Fruit fly (Drosophila melanogaster) whole organism, prepupa: ENCODE measurements around the gene Iyd.

ENCODE experiments used
- Blimp-1 ChIP-seq: fragments of 200-800 bp; sonication (Bioruptor generic); optimal IDR thresholded peaks from 3 replicates; lab custom pipeline; 2017; ENCODE audit warnings: missing biosample characterization, missing genetic modification characterization, mild to moderate bottlenecking, moderate library complexity, missing genetic modification reagents
- CG10631 ChIP-seq: fragments of 200-800 bp; sonication (Bioruptor generic); optimal IDR thresholded peaks from 2 replicates; lab custom pipeline; 2016; ENCODE audit warnings: missing biosample characterization, missing genetic modification characterization
- CG10669 ChIP-seq: fragments of 200-800 bp; sonication (Bioruptor generic); optimal IDR thresholded peaks from 3 replicates; lab custom pipeline; 2018; ENCODE audit warnings: missing biosample characterization, mild to moderate bottlenecking, missing genetic modification characterization, moderate library complexity
- CG11762 ChIP-seq: fragments of 200-800 bp; sonication (Bioruptor generic); optimal IDR thresholded peaks from 3 replicates; lab custom pipeline; 2016; ENCODE audit warnings: missing biosample characterization, missing genetic modification characterization; ENCODE audit not compliant: insufficient read depth
- CG11902 ChIP-seq: fragments of 200-800 bp; sonication (Bioruptor generic); optimal IDR thresholded peaks from 3 replicates; lab custom pipeline; 2016; ENCODE audit warnings: missing biosample characterization, missing genetic modification characterization
- CG15336 ChIP-seq: fragments of 200-800 bp; sonication (Bioruptor generic); IDR thresholded peaks from 2 replicates; pipeline ENCODE4 v1.3.6; 2022; ENCODE audit warnings: missing biosample characterization, missing genetic modification characterization
- CG1621 ChIP-seq: fragments of 200-800 bp; sonication (Bioruptor generic); optimal IDR thresholded peaks from 3 replicates; lab custom pipeline; 2018; ENCODE audit warnings: missing biosample characterization, mild to moderate bottlenecking, missing genetic modification characterization
- CG16779 ChIP-seq: fragments of 200-800 bp; sonication (Bioruptor generic); optimal IDR thresholded peaks from 3 replicates; lab custom pipeline; 2017; ENCODE audit warnings: missing biosample characterization, mild to moderate bottlenecking, missing genetic modification characterization
- CG32006 ChIP-seq: fragments of 200-800 bp; sonication (Bioruptor generic); optimal IDR thresholded peaks from 3 replicates; lab custom pipeline; 2017; ENCODE audit warnings: missing biosample characterization, mild to moderate bottlenecking, missing genetic modification characterization
- CG34406 ChIP-seq: fragments of 200-800 bp; sonication (Bioruptor generic); optimal IDR thresholded peaks from 3 replicates; lab custom pipeline; 2016; ENCODE audit warnings: missing biosample characterization, missing genetic modification characterization
- CG3919 ChIP-seq: fragments of 200-800 bp; sonication (Bioruptor generic); optimal IDR thresholded peaks from 3 replicates; lab custom pipeline; 2016; ENCODE audit warnings: missing biosample characterization, missing genetic modification characterization
- CG6808 ChIP-seq: fragments of 200-800 bp; sonication (Bioruptor generic); optimal IDR thresholded peaks from 3 replicates; lab custom pipeline; 2017; ENCODE audit warnings: missing biosample characterization, missing genetic modification characterization, mild to moderate bottlenecking, moderate library complexity, missing genetic modification reagents
- CG6854 ChIP-seq: fragments of 200-800 bp; sonication (Bioruptor generic); optimal IDR thresholded peaks from 2 replicates; lab custom pipeline; 2017; ENCODE audit warnings: missing biosample characterization, mild to moderate bottlenecking, missing genetic modification characterization
- CG7368 ChIP-seq: fragments of 200-800 bp; sonication (Bioruptor generic); optimal IDR thresholded peaks from 3 replicates; lab custom pipeline; 2016; ENCODE audit warnings: missing biosample characterization, missing genetic modification characterization
- CG8119 ChIP-seq: fragments of 200-800 bp; sonication (Bioruptor generic); IDR thresholded peaks from 3 replicates; pipeline ENCODE4 v1.3.6; 2022; ENCODE audit warnings: missing biosample characterization, missing genetic modification characterization
- CG8632 ChIP-seq: fragments of 200-800 bp; sonication (Bioruptor generic); optimal IDR thresholded peaks from 3 replicates; lab custom pipeline; 2016; ENCODE audit warnings: missing biosample characterization, missing genetic modification characterization
- CG9139 ChIP-seq: fragments of 200-800 bp; sonication (Bioruptor generic); optimal IDR thresholded peaks from 3 replicates; lab custom pipeline; 2017; ENCODE audit warnings: missing biosample characterization, mild to moderate bottlenecking, missing genetic modification characterization
- Eip75B ChIP-seq: fragments of 200-800 bp; sonication (Bioruptor generic); optimal IDR thresholded peaks from 3 replicates; lab custom pipeline; 2016; ENCODE audit warnings: missing biosample characterization, missing genetic modification characterization
- Eip78C ChIP-seq: fragments of 200-800 bp; sonication (Bioruptor generic); peaks from one replicate; lab custom pipeline; 2016; ENCODE audit warnings: missing biosample characterization, missing genetic modification characterization
- Eip93F ChIP-seq: fragments of 200-800 bp; sonication (Bioruptor generic); optimal IDR thresholded peaks from 2 replicates; lab custom pipeline; 2016; ENCODE audit warnings: missing biosample characterization, mild to moderate bottlenecking, missing genetic modification characterization
- Ets96B ChIP-seq: fragments of 200-800 bp; optimal IDR thresholded peaks from 2 replicates; lab custom pipeline; 2019; ENCODE audit warnings: missing biosample characterization, mild to moderate bottlenecking, missing genetic modification characterization, moderate library complexity
- Hr38 ChIP-seq: sonication (Bioruptor generic); optimal IDR thresholded peaks from 2 replicates; lab custom pipeline; 2016; ENCODE audit warnings: missing biosample characterization, missing genetic modification characterization
- Hr39 ChIP-seq: fragments of 200-800 bp; sonication (Bioruptor generic); optimal IDR thresholded peaks from 2 replicates; lab custom pipeline; 2016; ENCODE audit warnings: missing biosample characterization, missing genetic modification characterization
- Hr4 ChIP-seq: fragments of 200-800 bp; sonication (Bioruptor generic); optimal IDR thresholded peaks from 3 replicates; lab custom pipeline; 2016; ENCODE audit warnings: missing biosample characterization, missing genetic modification characterization
- Met ChIP-seq: fragments of 200-800 bp; sonication (Bioruptor generic); optimal IDR thresholded peaks from 3 replicates; lab custom pipeline; 2016; ENCODE audit warnings: missing biosample characterization, missing genetic modification characterization
- Sox102F ChIP-seq: fragments of 200-800 bp; sonication (Bioruptor generic); optimal IDR thresholded peaks from 2 replicates; lab custom pipeline; 2016; ENCODE audit warnings: missing biosample characterization, mild to moderate bottlenecking, missing genetic modification characterization
- Sox14 ChIP-seq: fragments of 200-800 bp; sonication (Bioruptor generic); optimal IDR thresholded peaks from 3 replicates; lab custom pipeline; 2016; ENCODE audit warnings: missing biosample characterization, missing genetic modification characterization
- Sox15 ChIP-seq: fragments of 200-800 bp; sonication (Bioruptor generic); optimal IDR thresholded peaks from 3 replicates; lab custom pipeline; 2016; ENCODE audit warnings: missing biosample characterization, missing genetic modification characterization
- achi ChIP-seq: fragments of 200-800 bp; sonication (Bioruptor generic); optimal IDR thresholded peaks from 3 replicates; lab custom pipeline; 2016; ENCODE audit warnings: missing biosample characterization, missing genetic modification characterization
- cyc ChIP-seq: fragments of 200-800 bp; sonication (Bioruptor generic); optimal IDR thresholded peaks from 3 replicates; lab custom pipeline; 2016; ENCODE audit warnings: missing biosample characterization, missing genetic modification characterization
- dac ChIP-seq: fragments of 200-800 bp; sonication (Bioruptor generic); optimal IDR thresholded peaks from 2 replicates; lab custom pipeline; 2017; ENCODE audit warnings: missing biosample characterization, mild to moderate bottlenecking, missing genetic modification characterization
- dsx ChIP-seq: fragments of 200-800 bp; optimal IDR thresholded peaks from 3 replicates; lab custom pipeline; 2019; ENCODE audit warnings: missing biosample characterization, mild to moderate bottlenecking, missing genetic modification characterization, moderate library complexity; ENCODE audit not compliant: poor library complexity, severe bottlenecking
- esn ChIP-seq: fragments of 200-800 bp; sonication (Bioruptor generic); optimal IDR thresholded peaks from 2 replicates; lab custom pipeline; 2016; ENCODE audit warnings: missing biosample characterization, mild to moderate bottlenecking, missing genetic modification characterization, moderate library complexity
- fd59A ChIP-seq: fragments of 200-800 bp; sonication (Bioruptor generic); optimal IDR thresholded peaks from 2 replicates; lab custom pipeline; 2017; ENCODE audit warnings: missing biosample characterization, mild to moderate bottlenecking, missing genetic modification characterization, missing genetic modification reagents
- fd85E ChIP-seq: fragments of 200-800 bp; sonication (Bioruptor generic); optimal IDR thresholded peaks from 3 replicates; lab custom pipeline; 2016; ENCODE audit warnings: missing biosample characterization, missing genetic modification characterization
- fkh ChIP-seq: fragments of 200-800 bp; sonication (Bioruptor generic); optimal IDR thresholded peaks from 3 replicates; lab custom pipeline; 2017; ENCODE audit warnings: missing biosample characterization, mild to moderate bottlenecking, missing genetic modification characterization, moderate library complexity
- lz ChIP-seq: fragments of 200-800 bp; sonication (Bioruptor generic); optimal IDR thresholded peaks from 3 replicates; lab custom pipeline; 2016; ENCODE audit warnings: missing biosample characterization, missing genetic modification characterization
- net ChIP-seq: fragments of 200-800 bp; sonication (Bioruptor generic); optimal IDR thresholded peaks from 3 replicates; lab custom pipeline; 2016; ENCODE audit warnings: missing biosample characterization, missing genetic modification characterization
- pdm3 ChIP-seq: fragments of 200-800 bp; sonication (Bioruptor generic); optimal IDR thresholded peaks from 3 replicates; lab custom pipeline; 2016; ENCODE audit warnings: missing biosample characterization, missing genetic modification characterization
- spab ChIP-seq: fragments of 200-800 bp; sonication (Bioruptor generic); optimal IDR thresholded peaks from 2 replicates; lab custom pipeline; 2017; ENCODE audit warnings: missing biosample characterization, mild to moderate bottlenecking, missing genetic modification characterization, missing genetic modification reagents
- svp ChIP-seq: fragments of 200-800 bp; sonication (Bioruptor generic); peaks from one replicate; lab custom pipeline; 2016; ENCODE audit warnings: missing biosample characterization, missing genetic modification characterization
- topi ChIP-seq: fragments of 200-800 bp; sonication (Bioruptor generic); optimal IDR thresholded peaks from 3 replicates; lab custom pipeline; 2016; ENCODE audit warnings: missing biosample characterization, missing genetic modification characterization
- vri ChIP-seq: fragments of 200-800 bp; sonication (Bioruptor generic); optimal IDR thresholded peaks from 3 replicates; lab custom pipeline; 2016; ENCODE audit warnings: missing biosample characterization, mild to moderate bottlenecking, missing genetic modification characterization

Iyd gene

dm6 chr3L:11089805-11090440, 6.1 kb downstream of the Iyd start (continued):
- TF ChIP-seq fd59A (GFP tag; lab: Kevin White, UChicago), result no peak
- peak; percentile 77 for TF ChIP-seq achi (GFP tag; lab: Kevin White, UChicago)
- TF ChIP-seq CG10669 (GFP tag; lab: Kevin White, UChicago), result peak; percentile 32
- TF ChIP-seq Sox102F (GFP tag; lab: Kevin White, UChicago), result peak; percentile 76
- peak; percentile 92 for TF ChIP-seq Eip78C (GFP tag; lab: Kevin White, UChicago)
- peak; percentile 15 for TF ChIP-seq spab (GFP tag; lab: Kevin White, UChicago)
- TF ChIP-seq CG16779 (tag; lab: Kevin White, UChicago), result peak; percentile 3
- no peak for TF ChIP-seq dsx (GFP tag; lab: Kevin White, UChicago)
- no peak for TF ChIP-seq CG6854 (GFP tag; lab: Kevin White, UChicago)
- TF ChIP-seq Hr38 (GFP tag; lab: Kevin White, UChicago), result no peak
- peak; percentile 90 for TF ChIP-seq CG32006 (GFP tag; lab: Kevin White, UChicago)
- peak; percentile 60 for TF ChIP-seq lz
- TF ChIP-seq topi (GFP tag; lab: Kevin White, UChicago), result peak; percentile 75
- no peak for TF ChIP-seq CG11902 (GFP tag; lab: Kevin White, UChicago)
- peak; percentile 61 for TF ChIP-seq vri (GFP tag; lab: Kevin White, UChicago)
- peak; percentile 88 for TF ChIP-seq svp
- TF ChIP-seq Sox14 (GFP tag; lab: Kevin White, UChicago), result peak; percentile 69
- peak; percentile 50 for TF ChIP-seq CG11762 (GFP tag; lab: Kevin White, UChicago)
- TF ChIP-seq esn (GFP tag; lab: Kevin White, UChicago), result peak; percentile 81
- TF ChIP-seq Eip75B (GFP tag; lab: Kevin White, UChicago), result peak; percentile 49
- TF ChIP-seq fd85E (GFP tag; lab: Kevin White, UChicago), result no peak
- TF ChIP-seq CG9139 (GFP tag; lab: Kevin White, UChicago), result no peak
- no peak for TF ChIP-seq CG1621
- TF ChIP-seq fkh (GFP tag; lab: Kevin White, UChicago), result peak; percentile 92
- TF ChIP-seq CG8632 (GFP tag; lab: Kevin White, UChicago), result peak; percentile 68
- no peak for TF ChIP-seq CG6808 (GFP tag; lab: Kevin White, UChicago)
- TF ChIP-seq Hr39 (GFP tag; lab: Kevin White, UChicago), result peak; percentile 62
- TF ChIP-seq Met (GFP tag; lab: Kevin White, UChicago), result peak; percentile 78
- peak; percentile 61 for TF ChIP-seq CG10631

dm6 chr3L:11085810-11086209, 10.2 kb downstream of the Iyd start:
- TF ChIP-seq fkh (GFP tag; lab: Kevin White, UChicago) (peak; percentile 84), Hr4 (GFP tag; lab: Kevin White, UChicago) (no peak)

DNA sequence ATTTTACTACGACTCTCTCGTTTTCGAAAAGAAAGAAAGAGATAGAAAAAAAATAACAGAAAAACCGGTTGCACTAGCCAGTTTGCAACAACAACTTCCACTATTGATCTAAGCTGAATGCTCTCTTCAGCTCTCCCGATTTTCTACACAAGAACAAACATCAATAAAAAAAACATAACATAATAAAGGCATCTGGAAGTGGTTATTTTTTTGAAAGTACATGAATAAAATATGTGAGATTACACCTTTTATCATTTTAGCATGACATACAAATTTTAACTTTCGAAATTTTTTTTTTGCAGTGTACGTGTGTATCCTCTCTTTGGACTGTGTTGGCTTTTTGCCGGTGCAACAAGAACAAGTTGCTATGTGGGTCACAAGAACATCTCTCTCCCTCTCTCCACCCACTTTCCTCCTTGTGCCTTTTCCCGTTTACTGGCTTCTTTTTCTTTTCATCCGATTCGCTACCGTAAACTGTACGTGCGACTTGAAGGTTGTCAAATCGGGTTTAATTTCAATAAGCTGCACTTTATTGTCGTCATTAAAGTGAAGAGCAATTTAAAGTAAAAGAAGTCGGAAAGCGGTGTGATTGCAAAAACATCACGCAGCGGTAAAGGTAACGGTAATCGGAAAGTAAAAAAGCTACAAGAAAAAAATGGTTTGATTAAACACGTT, 11.4 kb downstream of the Iyd start:
- TF ChIP-seq svp, result no peak
- no peak for TF ChIP-seq Met (GFP tag; lab: Kevin White, UChicago)
- TF ChIP-seq CG8119 (GFP tag; lab: Robert Waterston, UW), result peak; percentile 100
- TF ChIP-seq CG11762 (GFP tag; lab: Kevin White, UChicago), result peak; percentile 97
- TF ChIP-seq CG34406 (GFP tag; lab: Kevin White, UChicago), result peak; percentile 94
- TF ChIP-seq spab (GFP tag; lab: Kevin White, UChicago), result peak; percentile 95
- TF ChIP-seq pdm3 (GFP tag; lab: Kevin White, UChicago), result peak; percentile 98
- no peak for TF ChIP-seq Eip93F (GFP tag; lab: Kevin White, UChicago)
- peak; percentile 92 for TF ChIP-seq esn (GFP tag; lab: Kevin White, UChicago)
- peak; percentile 80 for TF ChIP-seq Sox15 (GFP tag; lab: Kevin White, UChicago)
- peak; percentile 94 for TF ChIP-seq dac (GFP tag; lab: Kevin White, UChicago)
- TF ChIP-seq CG1621, result peak; percentile 93
- TF ChIP-seq Ets96B (tag; lab: Kevin White, UChicago), result peak; percentile 97
- TF ChIP-seq CG10669 (GFP tag; lab: Kevin White, UChicago), result peak; percentile 96
- TF ChIP-seq Hr38 (GFP tag; lab: Kevin White, UChicago), result peak; percentile 93
- TF ChIP-seq lz, result peak; percentile 88
- peak; percentile 98 for TF ChIP-seq CG10631
- peak; percentile 98 for TF ChIP-seq CG3919 (GFP tag; lab: Kevin White, UChicago)
- TF ChIP-seq net (GFP tag; lab: Kevin White, UChicago), result peak; percentile 99
- peak; percentile 93 for TF ChIP-seq topi (GFP tag; lab: Kevin White, UChicago)
- TF ChIP-seq Blimp-1 (GFP tag; lab: Kevin White, UChicago), result peak; percentile 68
- peak; percentile 100 for TF ChIP-seq CG15336
- TF ChIP-seq vri (GFP tag; lab: Kevin White, UChicago), result peak; percentile 63
- TF ChIP-seq Eip75B (GFP tag; lab: Kevin White, UChicago), result peak; percentile 99
- TF ChIP-seq cyc (GFP tag; lab: Kevin White, UChicago), result peak; percentile 90
- peak; percentile 96 for TF ChIP-seq CG7368 (GFP tag; lab: Kevin White, UChicago)
